Worm (Caenorhabditis elegans) whole organism, late embryonic: ENCODE measurements around the gene phdh-1.

Experiments used
- C08G9.2 ChIP-seq: sonication (generic microtip); optimal IDR thresholded peaks from 2 replicates; lab custom pipeline; 2016; ENCODE audit warnings: mild to moderate bottlenecking, missing genetic modification characterization, moderate library complexity, missing compliant biosample characterization
- C38D4.7 ChIP-seq: fragments of 200-800 bp; sonication (Bioruptor generic); optimal IDR thresholded peaks from 2 replicates; lab custom pipeline; 2018; ENCODE audit warnings: mild to moderate bottlenecking, missing genetic modification characterization, moderate library complexity, missing compliant biosample characterization
- K02D7.2 ChIP-seq: sonication (generic microtip); optimal IDR thresholded peaks from 2 replicates; lab custom pipeline; 2017; ENCODE audit warnings: mild to moderate bottlenecking, missing genetic modification characterization, missing compliant biosample characterization
- ahr-1 ChIP-seq: sonication (generic microtip); optimal IDR thresholded peaks from 2 replicates; lab custom pipeline; 2016; ENCODE audit warnings: missing genetic modification characterization, missing compliant biosample characterization
- ama-1 ChIP-seq: fragments of 150-350 bp; optimal IDR thresholded peaks from 2 replicates; lab custom pipeline; 2014
- ceh-14 ChIP-seq: sonication (generic microtip); optimal IDR thresholded peaks from 2 replicates; lab custom pipeline; 2016; ENCODE audit warnings: missing genotype, missing genetic modification characterization, missing compliant biosample characterization
- ceh-18 ChIP-seq: sonication (generic microtip); optimal IDR thresholded peaks from 2 replicates; lab custom pipeline; 2016; ENCODE audit warnings: missing genetic modification characterization, missing compliant biosample characterization
- ceh-2 ChIP-seq: sonication (generic microtip); optimal IDR thresholded peaks from 2 replicates; lab custom pipeline; 2016; ENCODE audit warnings: missing genotype, missing genetic modification characterization, missing compliant biosample characterization
- ceh-22 ChIP-seq: sonication (generic microtip); optimal IDR thresholded peaks from 2 replicates; lab custom pipeline; 2017; ENCODE audit warnings: missing biosample characterization, missing genetic modification characterization
- ceh-45 ChIP-seq: fragments of 200-800 bp; sonication (Bioruptor generic); IDR thresholded peaks from 2 replicates; pipeline ENCODE4 v1.3.6; 2022; ENCODE audit warnings: missing genetic modification reagents, missing genetic modification characterization, missing compliant biosample characterization
- dmd-4 ChIP-seq: sonication (generic microtip); optimal IDR thresholded peaks from 2 replicates; lab custom pipeline; 2016; ENCODE audit warnings: borderline replicate concordance, missing genetic modification characterization, missing compliant biosample characterization
- dve-1 ChIP-seq: sonication (generic microtip); optimal IDR thresholded peaks from 2 replicates; lab custom pipeline; 2017; ENCODE audit warnings: antibody characterized with exemption, mild to moderate bottlenecking, missing genetic modification characterization, missing compliant biosample characterization
- elt-2 ChIP-seq: sonication (generic microtip); optimal IDR thresholded peaks from 2 replicates; lab custom pipeline; 2016; ENCODE audit warnings: missing genetic modification reagents, missing genetic modification characterization, missing compliant biosample characterization
- ets-4 ChIP-seq: sonication (generic microtip); optimal IDR thresholded peaks from 2 replicates; lab custom pipeline; 2016; ENCODE audit warnings: missing genetic modification characterization, missing compliant biosample characterization
- eyg-1 ChIP-seq: sonication (generic microtip); optimal IDR thresholded peaks from 2 replicates; lab custom pipeline; 2016; ENCODE audit warnings: missing genotype, missing genetic modification characterization, missing compliant biosample characterization
- gmeb-2 ChIP-seq: sonication (generic microtip); optimal IDR thresholded peaks from 2 replicates; lab custom pipeline; 2016; ENCODE audit warnings: missing genetic modification characterization, inconsistent platforms, missing compliant biosample characterization
- hlh-13 ChIP-seq: fragments of 200-800 bp; sonication (Bioruptor generic); optimal IDR thresholded peaks from 2 replicates; lab custom pipeline; 2018; ENCODE audit warnings: mild to moderate bottlenecking, missing genetic modification characterization, missing compliant biosample characterization
- hlh-15 ChIP-seq: sonication (generic microtip); optimal IDR thresholded peaks from 2 replicates; lab custom pipeline; 2016; ENCODE audit warnings: missing genetic modification characterization, missing compliant biosample characterization
- hlh-30 ChIP-seq: sonication (generic microtip); optimal IDR thresholded peaks from 2 replicates; lab custom pipeline; 2017; ENCODE audit warnings: antibody characterized with exemption, missing genetic modification characterization, missing compliant biosample characterization; ENCODE audit not compliant: insufficient read depth
- lim-6 ChIP-seq: sonication (generic microtip); optimal IDR thresholded peaks from 2 replicates; lab custom pipeline; 2016; ENCODE audit warnings: missing genetic modification characterization, missing compliant biosample characterization
- madf-2 ChIP-seq: sonication (generic microtip); optimal IDR thresholded peaks from 2 replicates; lab custom pipeline; 2017; ENCODE audit warnings: missing genetic modification characterization, missing compliant biosample characterization
- nhr-232 ChIP-seq: sonication (generic microtip); optimal IDR thresholded peaks from 2 replicates; lab custom pipeline; 2016; ENCODE audit warnings: missing genetic modification characterization, missing compliant biosample characterization
- odd-2 ChIP-seq: sonication (generic microtip); optimal IDR thresholded peaks from 2 replicates; lab custom pipeline; 2017; ENCODE audit warnings: antibody characterized with exemption, mild to moderate bottlenecking, missing genetic modification characterization, missing compliant biosample characterization
- pat-9 ChIP-seq: fragments of 200-800 bp; sonication (Bioruptor generic); optimal IDR thresholded peaks from 2 replicates; lab custom pipeline; 2018; ENCODE audit warnings: mild to moderate bottlenecking, missing genetic modification characterization, moderate library complexity, missing compliant biosample characterization
- pha-2 ChIP-seq: sonication (generic microtip); optimal IDR thresholded peaks from 2 replicates; lab custom pipeline; 2017; ENCODE audit warnings: mild to moderate bottlenecking, missing genetic modification characterization, missing compliant biosample characterization
- pha-4 ChIP-seq: fragments of 150-350 bp; optimal IDR thresholded peaks from 2 replicates; lab custom pipeline; 2018; ENCODE audit warnings: missing biosample characterization, missing genetic modification reagents, missing genetic modification characterization
- pros-1 ChIP-seq: fragments of 150-350 bp; optimal IDR thresholded peaks from 2 replicates; lab custom pipeline; 2014; ENCODE audit warnings: missing biosample characterization, missing genetic modification reagents, missing genetic modification characterization
- ref-2 ChIP-seq: sonication (generic microtip); optimal IDR thresholded peaks from 2 replicates; lab custom pipeline; 2016; ENCODE audit warnings: missing genetic modification characterization, missing compliant biosample characterization
- rnt-1 ChIP-seq: sonication (generic microtip); optimal IDR thresholded peaks from 2 replicates; lab custom pipeline; 2016; ENCODE audit warnings: missing genetic modification characterization, missing compliant biosample characterization
- sdc-2 ChIP-seq: sonication (generic microtip); optimal IDR thresholded peaks from 2 replicates; lab custom pipeline; 2016; ENCODE audit warnings: missing genotype, missing genetic modification characterization, missing compliant biosample characterization
- sox-4 ChIP-seq: sonication (generic microtip); optimal IDR thresholded peaks from 2 replicates; lab custom pipeline; 2017; ENCODE audit warnings: mild to moderate bottlenecking, missing genetic modification characterization, inconsistent platforms, missing compliant biosample characterization
- syd-9 ChIP-seq: sonication (generic microtip); optimal IDR thresholded peaks from 2 replicates; lab custom pipeline; 2016; ENCODE audit warnings: mild to moderate bottlenecking, missing genetic modification characterization, moderate library complexity, missing compliant biosample characterization
- tbx-2 ChIP-seq: sonication (generic microtip); optimal IDR thresholded peaks from 2 replicates; lab custom pipeline; 2016; ENCODE audit warnings: missing genetic modification characterization, missing compliant biosample characterization
- tbx-7 ChIP-seq: sonication (generic microtip); optimal IDR thresholded peaks from 2 replicates; lab custom pipeline; 2016; ENCODE audit warnings: missing genotype, missing genetic modification characterization, missing compliant biosample characterization
- unc-3 ChIP-seq, 2 experiments: fragments of 200-800 bp in 1 of 2; sonication (Bioruptor generic) in 1 of 2; sonication (generic microtip) in 1 of 2; conservative IDR thresholded peaks in 1 of 2; optimal IDR thresholded peaks in 1 of 2; 2 replicates each; pipeline versions ENCODE4 v1.3.6 to Lab custom; 2016 to 2022; ENCODE audit warnings: missing compliant biosample characterization in 2 of 2, missing genetic modification characterization in 2 of 2, missing genetic modification reagents in 1 of 2
- unc-55 ChIP-seq: sonication (generic microtip); optimal IDR thresholded peaks from 2 replicates; lab custom pipeline; 2017; ENCODE audit warnings: missing biosample characterization, missing genetic modification reagents, missing genetic modification characterization
- zip-5 ChIP-seq: sonication (generic microtip); optimal IDR thresholded peaks from 2 replicates; lab custom pipeline; 2016; ENCODE audit warnings: missing genetic modification characterization, missing compliant biosample characterization
- ztf-16 ChIP-seq: sonication (generic microtip); optimal IDR thresholded peaks from 2 replicates; lab custom pipeline; 2017; ENCODE audit warnings: missing genetic modification characterization, missing compliant biosample characterization

phdh-1 gene

ce11 chrII:13637941-13638489 is at the start of gene phdh-1:
Gene phdh-1, minus strand, starts transcription at chrII:13638480.
- no peak for TF ChIP-seq pros-1 (tag; lab: Kevin White, UChicago)
- no peak for TF ChIP-seq syd-9 (tag; lab: Kevin White, UChicago)
- TF ChIP-seq ceh-14 (tag; lab: Kevin White, UChicago) = no peak
- no peak for TF ChIP-seq madf-2 (tag; lab: Kevin White, UChicago)
- TF ChIP-seq sdc-2 (tag; lab: Kevin White, UChicago) = no peak
- TF ChIP-seq unc-55 (GFP tag; lab: Kevin White, UChicago) = no peak
- no peak for TF ChIP-seq pha-4 (tag; lab: Kevin White, UChicago)
- TF ChIP-seq tbx-7 (tag; lab: Kevin White, UChicago) = no peak
- TF ChIP-seq zip-5 = no peak

DNA sequence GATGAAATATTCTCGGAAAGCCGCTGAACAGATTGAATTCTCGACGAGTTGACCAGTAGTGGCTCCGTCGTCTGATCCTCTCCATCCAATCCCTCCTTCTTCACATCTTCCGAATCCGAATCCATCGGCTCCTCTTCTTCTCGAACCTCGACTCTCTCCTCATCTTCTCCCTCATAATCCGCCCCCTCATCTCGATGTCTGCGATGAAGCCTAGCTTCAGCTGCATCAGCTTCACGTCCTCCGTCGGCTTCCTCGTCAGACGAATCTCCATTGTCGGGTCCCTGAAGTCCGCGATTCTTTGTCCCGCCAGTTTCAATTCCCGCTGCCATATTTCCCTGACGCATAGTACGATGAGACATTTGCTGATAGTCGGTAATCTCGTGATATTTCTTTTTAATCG is 47.3 kb upstream of the phdh-1 start:
- no peak for TF ChIP-seq ztf-16 (tag; lab: Kevin White, UChicago)
- no peak for TF ChIP-seq ref-2
- no peak for TF ChIP-seq C38D4.7 (GFP tag; lab: Kevin White, UChicago)
- no peak for TF ChIP-seq pat-9 (tag; lab: Kevin White, UChicago)
- TF ChIP-seq, all 69 proteins: peak for 0

- TF ChIP-seq gmeb-2 (tag; lab: Kevin White, UChicago) (no peak), odd-2 (tag; lab: Kevin White, UChicago) (no peak), pha-2 (no peak), unc-3 (GFP tag; conservative IDR thresholded peaks at IDR 0.05; lab: Robert Waterston, UW) (no peak), unc-3 (tag; optimal IDR thresholded peaks at IDR 0.05; lab: Kevin White, UChicago) (no peak), hlh-15 (tag; lab: Kevin White, UChicago) (no peak), ceh-18 (tag; lab: Kevin White, UChicago) (no peak), eyg-1 (tag; lab: Kevin White, UChicago) (no peak), lim-6 (no peak), sox-4 (tag; lab: Kevin White, UChicago) (no peak), tbx-2 (tag; lab: Kevin White, UChicago) (no peak), ets-4 (tag; lab: Kevin White, UChicago) (no peak), dmd-4 (no peak), ama-1 (no peak), hlh-30 (tag; lab: Kevin White, UChicago) (no peak), rnt-1 (tag; lab: Kevin White, UChicago) (no peak), tbx-7 (tag; lab: Kevin White, UChicago) (no peak), pha-4 (tag; lab: Kevin White, UChicago) (no peak), hlh-13 (GFP tag; lab: Kevin White, UChicago) (no peak), dve-1 (tag; lab: Kevin White, UChicago) (no peak), ahr-1 (tag; lab: Kevin White, UChicago) (no peak)
These were observed 42.8 kb upstream of the phdh-1 start for ce11 chrII:13681063-13681462.

DNA sequence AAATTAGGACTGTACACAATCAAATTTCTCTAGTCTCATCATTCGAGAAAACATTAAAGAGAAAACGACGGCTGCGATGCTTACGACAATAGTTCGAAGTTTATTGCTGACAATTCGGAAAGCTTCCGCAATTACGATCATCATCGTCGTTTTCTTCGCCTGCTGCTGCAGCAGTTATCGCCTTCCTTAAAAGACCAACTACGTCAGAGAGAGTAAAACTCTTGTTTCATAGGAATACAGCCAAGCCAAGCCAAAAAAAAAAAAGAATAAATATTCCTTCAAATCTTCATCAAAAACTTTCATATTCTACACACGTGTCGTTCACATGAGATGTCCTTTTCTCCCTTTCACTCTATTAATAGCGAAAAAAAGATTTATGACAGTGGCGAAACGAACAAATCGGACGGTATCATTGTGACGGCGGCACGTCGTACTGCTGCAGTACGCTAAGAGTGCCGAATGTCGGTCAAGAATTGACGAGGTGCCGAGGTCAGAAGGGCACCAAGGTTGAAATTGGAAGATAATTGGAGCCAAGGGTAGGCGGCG is 41.6 kb upstream of the phdh-1 start:
- no peak for TF ChIP-seq dmd-4
- TF ChIP-seq C08G9.2 = no peak
- TF ChIP-seq ztf-16 (tag; lab: Kevin White, UChicago) = no peak
- no peak for TF ChIP-seq K02D7.2 (tag; lab: Kevin White, UChicago)
- TF ChIP-seq ref-2 = no peak
- no peak for TF ChIP-seq ceh-45
- TF ChIP-seq elt-2 (tag; lab: Kevin White, UChicago) = no peak
- no peak for TF ChIP-seq ceh-22 (tag; lab: Kevin White, UChicago)
- TF ChIP-seq lim-6 = no peak
- TF ChIP-seq zip-5 = no peak
- TF ChIP-seq odd-2 (tag; lab: Kevin White, UChicago) = no peak
- no peak for TF ChIP-seq ceh-2 (tag; lab: Kevin White, UChicago)
- TF ChIP-seq nhr-232 (tag; lab: Kevin White, UChicago) = no peak
- no peak for TF ChIP-seq dve-1 (tag; lab: Kevin White, UChicago)
